Fruit fly (Drosophila melanogaster) whole organism: ENCODE data around the gene Elp1.

ENCODE experiments used
- CG8478 ChIP-seq: fragments of >200 bp; optimal IDR thresholded peaks from 2 replicates; lab custom pipeline; 2018; ENCODE audit warnings: inconsistent platforms
- Dll ChIP-seq: fragments of >200 bp; optimal IDR thresholded peaks from 2 replicates; lab custom pipeline; 2017
- EcR ChIP-seq, 2 experiments: fragments of >200 bp; optimal IDR thresholded peaks; 2 replicates each; lab custom pipeline; 2017; ENCODE audit warnings: missing biosample characterization in 2 of 2, missing genetic modification characterization in 2 of 2, missing genetic modification reagents in 2 of 2
- pan ChIP-seq: fragments of >200 bp; optimal IDR thresholded peaks from 2 replicates; lab custom pipeline; 2017
- psq ChIP-seq: fragments of >200 bp; optimal IDR thresholded peaks from 2 replicates; lab custom pipeline; 2017
- usp ChIP-seq: fragments of >200 bp; optimal IDR thresholded peaks from 2 replicates; lab custom pipeline; 2017; ENCODE audit warnings: missing biosample characterization, missing genetic modification characterization, mixed read lengths

DNA sequence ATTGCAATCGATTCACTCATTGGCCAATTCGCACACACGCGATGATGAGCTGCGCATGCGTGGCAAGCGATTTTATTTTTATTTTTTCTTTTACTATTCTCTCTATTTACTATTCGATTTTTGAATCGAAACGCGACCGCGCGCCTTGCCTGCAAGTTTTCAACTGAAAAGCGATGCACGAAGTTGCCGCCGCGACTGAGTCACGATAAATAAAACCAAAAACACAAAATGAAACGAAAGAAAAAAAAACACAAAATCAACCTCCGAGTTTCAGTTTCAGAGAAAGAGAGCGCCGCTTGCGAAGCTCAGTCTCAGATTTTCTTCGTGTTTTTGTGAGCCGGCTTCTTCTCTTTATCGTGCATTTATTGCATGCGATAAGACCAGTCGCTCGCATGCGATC lies 3.9 kb upstream of the Elp1 start:
- TF ChIP-seq usp (GFP tag; lab: Kevin White, UChicago) = no peak
- no peak for TF ChIP-seq pan (lab: Kevin White, UChicago)
- TF ChIP-seq psq (lab: Kevin White, UChicago) = no peak
- no peak for TF ChIP-seq Dll (lab: Kevin White, UChicago)
- no peak for TF ChIP-seq CG8478 (lab: Kevin White, UChicago)
- no peak for TF ChIP-seq EcR (GFP tag; optimal IDR thresholded peaks at IDR 0.05; lab: Kevin White, UChicago)
